5 worm cellular contexts compared by ENCODE assay signal in the genomic region with DNA sequence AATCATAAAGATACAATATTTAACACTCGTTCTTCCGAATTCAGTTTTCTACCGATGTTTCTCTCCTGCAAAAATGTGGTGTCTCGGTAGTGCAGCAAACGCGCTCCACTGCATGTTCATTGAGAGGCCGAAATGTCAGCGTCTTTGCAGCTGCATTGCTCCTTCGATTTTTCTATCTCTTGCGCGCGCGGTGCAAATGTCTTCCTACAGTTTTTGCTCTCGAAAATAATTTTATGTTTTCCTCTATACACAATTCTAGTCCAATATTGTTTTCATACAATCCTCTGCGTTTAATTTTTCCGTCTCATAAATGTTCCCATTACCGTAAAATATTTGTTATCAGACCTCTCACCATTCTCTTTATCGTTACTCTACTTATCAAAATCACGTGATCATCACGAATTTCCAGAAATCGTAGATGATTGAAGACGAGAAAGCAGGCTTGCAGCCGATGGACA.
A peak's percentile ranks its signal among the peaks of the same experiment; 100 is the strongest.
TF ChIP-seq lines count a peak whose summit lies in the region.

Gene ufd-2 (plus strand): TSS at position 408 of the 458 bp plus-strand sequence.

TF ChIP-seq in whole organism, L1 larva, 84 proteins besides CTCF, POLR2A, EP300 and RAD21 (continues in another document):
- TF ChIP-seq zag-1 (tag; optimal IDR thresholded peaks at IDR 0.05; lab: Kevin White, UChicago) (peak; percentile 5), nhr-28 (tag; optimal IDR thresholded peaks at IDR 0.05; lab: Kevin White, UChicago) (no peak), dsc-1 (tag; optimal IDR thresholded peaks at IDR 0.05; lab: Kevin White, UChicago) (peak; percentile 30), C16A3.4 (tag; optimal IDR thresholded peaks at IDR 0.05; lab: Kevin White, UChicago) (peak; percentile 85), nhr-90 (tag; optimal IDR thresholded peaks at IDR 0.05; lab: Kevin White, UChicago; ENCODE audit: poor library complexity) (peak; percentile 60), F16B12.6 (tag; optimal IDR thresholded peaks at IDR 0.05; lab: Kevin White, UChicago) (peak; percentile 66), xbp-1 (tag; optimal IDR thresholded peaks at IDR 0.05; lab: Kevin White, UChicago) (peak; percentile 54), blmp-1 (tag; optimal IDR thresholded peaks at IDR 0.05; lab: Kevin White, UChicago) (peak; percentile 55), vab-15 (tag; optimal IDR thresholded peaks at IDR 0.05; lab: Kevin White, UChicago) (peak; percentile 77), lin-15B (tag; optimal IDR thresholded peaks at IDR 0.05; lab: Kevin White, UChicago) (peak; percentile 90), tlp-1 (tag; optimal IDR thresholded peaks at IDR 0.05; lab: Kevin White, UChicago) (peak; percentile 23), nhr-20 (tag; optimal IDR thresholded peaks at IDR 0.05; lab: Kevin White, UChicago) (peak; percentile 70), unc-98 (GFP tag; IDR thresholded peaks at IDR 0.05; lab: Robert Waterston, UW) (no peak), nhr-237 (tag; optimal IDR thresholded peaks at IDR 0.05; lab: Kevin White, UChicago) (peak; percentile 4), fkh-10 (GFP tag; optimal IDR thresholded peaks at IDR 0.05; lab: Kevin White, UChicago) (peak; percentile 16), C04F5.9 (tag; optimal IDR thresholded peaks at IDR 0.05; lab: Kevin White, UChicago) (peak; percentile 11), irx-1 (tag; optimal IDR thresholded peaks at IDR 0.05; lab: Kevin White, UChicago) (no peak)

TF ChIP-seq in whole organism, L3 larva, 47 proteins besides CTCF, POLR2A, EP300 and RAD21 (continues in another document):
- TF ChIP-seq sea-2 (GFP tag; optimal IDR thresholded peaks at IDR 0.05; lab: Kevin White, UChicago) (no peak), ceh-16 (tag; optimal IDR thresholded peaks at IDR 0.05; lab: Kevin White, UChicago) (no peak), ztf-11 (tag; optimal IDR thresholded peaks at IDR 0.05; lab: Kevin White, UChicago) (no peak), mdl-1 (tag; optimal IDR thresholded peaks at IDR 0.05; lab: Kevin White, UChicago) (no peak), lin-15B (tag; optimal IDR thresholded peaks at IDR 0.05; lab: Kevin White, UChicago) (peak; percentile 96), jun-1 (tag; optimal IDR thresholded peaks at IDR 0.05; lab: Kevin White, UChicago) (peak; percentile 32), nhr-237 (tag; optimal IDR thresholded peaks at IDR 0.05; lab: Kevin White, UChicago) (no peak), pqm-1 (tag; optimal IDR thresholded peaks at IDR 0.05; lab: Kevin White, UChicago) (peak; percentile 39), ceh-9 (tag; optimal IDR thresholded peaks at IDR 0.05; lab: Kevin White, UChicago) (no peak), lin-39 (tag; optimal IDR thresholded peaks at IDR 0.05; lab: Kevin White, UChicago) (peak; percentile 83), nhr-77 (tag; optimal IDR thresholded peaks at IDR 0.05; lab: Kevin White, UChicago) (no peak), ceh-82 (tag; optimal IDR thresholded peaks at IDR 0.05; lab: Kevin White, UChicago) (no peak), snpc-4 (tag; optimal IDR thresholded peaks at IDR 0.05; lab: Kevin White, UChicago) (peak; percentile 68), nhr-28 (tag; optimal IDR thresholded peaks at IDR 0.05; lab: Kevin White, UChicago) (no peak), elt-3 (tag; optimal IDR thresholded peaks at IDR 0.05; lab: Kevin White, UChicago) (no peak), egl-27 (tag; optimal IDR thresholded peaks at IDR 0.05; lab: Kevin White, UChicago) (no peak), eor-1 (tag; optimal IDR thresholded peaks at IDR 0.05; lab: Kevin White, UChicago) (no peak), nhr-76 (tag; optimal IDR thresholded peaks at IDR 0.05; lab: Kevin White, UChicago) (no peak), elt-1 (tag; optimal IDR thresholded peaks at IDR 0.05; lab: Kevin White, UChicago) (no peak)

TF ChIP-seq in whole organism, early embryonic, 17 proteins besides CTCF, POLR2A, EP300 and RAD21:
- TF ChIP-seq hmg-4 (GFP tag; optimal IDR thresholded peaks at IDR 0.05; lab: Kevin White, UChicago) (no peak), flt-1 (GFP tag; IDR thresholded peaks at IDR 0.05; lab: Robert Waterston, UW) (no peak), pes-1 (GFP tag; IDR thresholded peaks at IDR 0.05; lab: Robert Waterston, UW) (no peak), ceh-36 (tag; optimal IDR thresholded peaks at IDR 0.05; lab: Kevin White, UChicago) (no peak), ceh-13 (GFP tag; optimal IDR thresholded peaks at IDR 0.05; lab: Kevin White, UChicago) (no peak), hmbx-1 (tag; optimal IDR thresholded peaks at IDR 0.05; lab: Kevin White, UChicago) (no peak), scrt-1 (GFP tag; IDR thresholded peaks at IDR 0.05; lab: Robert Waterston, UW) (0 out of 2 replicates have a peak, but pooled peaks have one; percentile 23), hnd-1 (tag; optimal IDR thresholded peaks at IDR 0.05; lab: Kevin White, UChicago) (no peak), ets-7 (tag; optimal IDR thresholded peaks at IDR 0.05; lab: Kevin White, UChicago) (peak; percentile 14)

TF ChIP-seq in whole organism, midembryonic, 9 proteins besides CTCF, POLR2A, EP300 and RAD21:
- TF ChIP-seq cog-1 (tag; optimal IDR thresholded peaks at IDR 0.05; lab: Kevin White, UChicago) (peak; percentile 14), T22C8.4 (GFP tag; IDR thresholded peaks at IDR 0.05; lab: Robert Waterston, UW) (no peak), ztf-29 (GFP tag; IDR thresholded peaks at IDR 0.05; lab: Robert Waterston, UW) (no peak), flt-1 (GFP tag; IDR thresholded peaks at IDR 0.05; lab: Robert Waterston, UW) (no peak)
TF ChIP-seq in whole organism, midembryonic: peak in this region for 1.

TF ChIP-seq in whole organism, young adult, 124 proteins besides CTCF, POLR2A, EP300 and RAD21:
- peak; percentile 23 for TF ChIP-seq ZK185.1 (tag; optimal IDR thresholded peaks at IDR 0.05; lab: Kevin White, UChicago; ENCODE audit: poor library complexity, severe bottlenecking)
- 0 out of 2 replicates have a peak, but pooled peaks have one; percentile 28 for TF ChIP-seq hsf-1 (GFP tag; IDR thresholded peaks at IDR 0.05; lab: Robert Waterston, UW)
- peak; percentile 82 for TF ChIP-seq attf-5 (GFP tag; optimal IDR thresholded peaks at IDR 0.05; lab: Kevin White, UChicago)
- TF ChIP-seq efl-1 (GFP tag; optimal IDR thresholded peaks at IDR 0.05; lab: Kevin White, UChicago) = peak; percentile 84
- no peak for TF ChIP-seq hlh-12 (tag; optimal IDR thresholded peaks at IDR 0.05; lab: Kevin White, UChicago)
- peak in 1 of 2 experiments; percentile 17 for TF ChIP-seq let-607 (tag; optimal IDR thresholded peaks at IDR 0.05; lab: Kevin White, UChicago)
- TF ChIP-seq hmg-1.2 (GFP tag; IDR thresholded peaks at IDR 0.05; lab: Robert Waterston, UW) = peak; percentile 61; the same call in 1 of the 2 replicates
- TF ChIP-seq ztf-28 (GFP tag; IDR thresholded peaks at IDR 0.05; lab: Robert Waterston, UW) = no peak
- TF ChIP-seq bed-2 (GFP tag; IDR thresholded peaks at IDR 0.05; lab: Robert Waterston, UW) = peak; percentile 73
- TF ChIP-seq rcor-1 (GFP tag; IDR thresholded peaks at IDR 0.05; lab: Robert Waterston, UW) = 0 out of 2 replicates have a peak, but pooled peaks have one; percentile 64
- TF ChIP-seq dpl-1 (GFP tag; optimal IDR thresholded peaks at IDR 0.05; lab: Kevin White, UChicago) = peak; percentile 48
- peak; percentile 59; the same call in 1 of the 2 replicates for TF ChIP-seq attf-3 (GFP tag; conservative IDR thresholded peaks at IDR 0.05; lab: Robert Waterston, UW)
- TF ChIP-seq K12H6.12 (tag; optimal IDR thresholded peaks at IDR 0.05; lab: Kevin White, UChicago) = peak; percentile 46
- TF ChIP-seq hmg-20 (GFP tag; IDR thresholded peaks at IDR 0.05; lab: Robert Waterston, UW) = no peak
- TF ChIP-seq snpc-4 (GFP tag; optimal IDR thresholded peaks at IDR 0.05; lab: Kevin White, UChicago) = no peak
- TF ChIP-seq snpc-4 (tag; optimal IDR thresholded peaks at IDR 0.05; lab: Kevin White, UChicago) = peak in 2 of 4 experiments; percentile 22 to 25
- no peak for TF ChIP-seq tbx-9 (tag; optimal IDR thresholded peaks at IDR 0.05; lab: Kevin White, UChicago; ENCODE audit: borderline replicate concordance)
- TF ChIP-seq mel-28 (tag; optimal IDR thresholded peaks at IDR 0.05; lab: Kevin White, UChicago; ENCODE audit: borderline replicate concordance) = no peak
- TF ChIP-seq sptf-2 (GFP tag; optimal IDR thresholded peaks at IDR 0.05; lab: Kevin White, UChicago) = no peak
- TF ChIP-seq F23B12.7 (tag; optimal IDR thresholded peaks at IDR 0.05; lab: Kevin White, UChicago; ENCODE audit: insufficient read depth) = peak; percentile 87
- TF ChIP-seq D2030.7 (GFP tag; IDR thresholded peaks at IDR 0.05; lab: Robert Waterston, UW) = peak; percentile 77
- TF ChIP-seq lin-35 (GFP tag; optimal IDR thresholded peaks at IDR 0.05; lab: Kevin White, UChicago) = peak in 1 of 3 experiments; percentile 31
- peak; percentile 44 for TF ChIP-seq lin-40 (tag; optimal IDR thresholded peaks at IDR 0.05; lab: Kevin White, UChicago)
- peak; percentile 53; the same call in 1 of the 2 replicates for TF ChIP-seq madf-8 (GFP tag; conservative IDR thresholded peaks at IDR 0.05; lab: Robert Waterston, UW)
- TF ChIP-seq egl-44 (GFP tag; IDR thresholded peaks at IDR 0.05; lab: Robert Waterston, UW) = no peak
- 0 out of 2 replicates have a peak, but pooled peaks have one; percentile 62 for TF ChIP-seq ceh-91 (GFP tag; IDR thresholded peaks at IDR 0.05; lab: Robert Waterston, UW)
- TF ChIP-seq gei-17 (GFP tag; optimal IDR thresholded peaks at IDR 0.05; lab: Kevin White, UChicago) = no peak
- peak; percentile 94 for TF ChIP-seq mcd-1 (GFP tag; IDR thresholded peaks at IDR 0.05; lab: Robert Waterston, UW)
- TF ChIP-seq lin-26 (GFP tag; IDR thresholded peaks at IDR 0.05; lab: Robert Waterston, UW) = peak; percentile 68; the same call in 1 of the 2 replicates
- peak; percentile 22 for TF ChIP-seq xnd-1 (tag; optimal IDR thresholded peaks at IDR 0.05; lab: Kevin White, UChicago)
- peak; percentile 93 for TF ChIP-seq ceh-100 (GFP tag; IDR thresholded peaks at IDR 0.05; lab: Robert Waterston, UW)
- peak; percentile 80 for TF ChIP-seq ztf-18 (tag; optimal IDR thresholded peaks at IDR 0.05; lab: Kevin White, UChicago)
- TF ChIP-seq nhr-80 (tag; optimal IDR thresholded peaks at IDR 0.05; lab: Kevin White, UChicago) = peak; percentile 87
- TF ChIP-seq lsl-1 (GFP tag; optimal IDR thresholded peaks at IDR 0.05; lab: Kevin White, UChicago) = peak; percentile 64
- peak; percentile 64 for TF ChIP-seq egrh-3 (GFP tag; IDR thresholded peaks at IDR 0.05; lab: Robert Waterston, UW)

Comparison
In these comparisons a context has a peak if more than half of its experiments do, and no peak if none do; other contexts are left out.
1. Of the 8 proteins assayed by ChIP-seq in both whole organism, young adult and whole organism, L1 larva: peak only in whole organism, young adult: none; only in whole organism, L1 larva: nhr-90 and unc-130; in both: dpl-1 and efl-1; in neither: 2; mixed calls (peak in some experiments, not most) for 2.